Fruit fly (Drosophila melanogaster) whole organism, pupa: Measurements from ENCODE around the gene Unc-76.

Experiments used
- CG10348 ChIP-seq: fragments of 200-800 bp; sonication (Bioruptor generic); IDR thresholded peaks from 2 replicates; pipeline ENCODE4 v1.3.6; 2022; ENCODE audit warnings: missing biosample characterization, missing genetic modification characterization
- CG12605 ChIP-seq: fragments of 200-800 bp; sonication (Bioruptor generic); IDR thresholded peaks from 2 replicates; pipeline ENCODE4 v1.3.6; 2022; ENCODE audit warnings: missing biosample characterization, missing genetic modification characterization
- CG13204 ChIP-seq: fragments of 200-800 bp; sonication (Bioruptor generic); optimal IDR thresholded peaks from 2 replicates; lab custom pipeline; 2018; ENCODE audit warnings: missing biosample characterization, mild to moderate bottlenecking, missing genetic modification characterization, moderate library complexity
- CG14655 ChIP-seq: fragments of 200-800 bp; sonication (Bioruptor generic); optimal IDR thresholded peaks from 3 replicates; lab custom pipeline; 2017; ENCODE audit warnings: mild to moderate bottlenecking, missing biosample characterization, missing genetic modification reagents, missing genetic modification characterization
- CG15710 ChIP-seq: fragments of 200-800 bp; sonication (Bioruptor generic); optimal IDR thresholded peaks from 2 replicates; lab custom pipeline; 2018; ENCODE audit warnings: missing biosample characterization, mild to moderate bottlenecking, missing genetic modification characterization, moderate library complexity
- CG17806 ChIP-seq: fragments of 200-800 bp; sonication (Bioruptor generic); optimal IDR thresholded peaks from 2 replicates; lab custom pipeline; 2018; ENCODE audit warnings: missing biosample characterization, mild to moderate bottlenecking, missing genetic modification characterization, moderate library complexity
- CG32121 ChIP-seq: fragments of 200-800 bp; sonication (Bioruptor generic); IDR thresholded peaks from 2 replicates; pipeline ENCODE4 v1.3.6; 2022; ENCODE audit warnings: missing biosample characterization, missing genetic modification characterization
- CG34367 ChIP-seq: fragments of 200-800 bp; sonication (Bioruptor generic); optimal IDR thresholded peaks from 2 replicates; lab custom pipeline; 2018; ENCODE audit warnings: missing biosample characterization, mild to moderate bottlenecking, missing genetic modification characterization
- CG4496 ChIP-seq: fragments of 200-800 bp; sonication (Bioruptor generic); IDR thresholded peaks from 3 replicates; pipeline ENCODE4 v1.3.6; 2022; ENCODE audit warnings: missing biosample characterization, missing genetic modification characterization
- CG8159 ChIP-seq: fragments of 200-800 bp; sonication (Bioruptor generic); optimal IDR thresholded peaks from 3 replicates; lab custom pipeline; 2018; ENCODE audit warnings: missing biosample characterization, mild to moderate bottlenecking, missing genetic modification characterization, moderate library complexity
- CG8301 ChIP-seq: fragments of 200-800 bp; sonication (Bioruptor generic); optimal IDR thresholded peaks from 2 replicates; lab custom pipeline; 2018; ENCODE audit warnings: missing biosample characterization, mild to moderate bottlenecking, missing genetic modification characterization
- D1 ChIP-seq: fragments of 200-800 bp; sonication (Bioruptor generic); optimal IDR thresholded peaks from 2 replicates; lab custom pipeline; 2018; ENCODE audit warnings: missing biosample characterization, mild to moderate bottlenecking, missing genetic modification characterization, moderate library complexity
- EcR ChIP-seq: fragments of 200-800 bp; sonication (Bioruptor generic); optimal IDR thresholded peaks from 3 replicates; lab custom pipeline; 2019; ENCODE audit warnings: missing biosample characterization, missing genetic modification characterization, mild to moderate bottlenecking, moderate library complexity, missing genetic modification reagents
- Ets98B ChIP-seq: fragments of 200-800 bp; sonication (Bioruptor generic); IDR thresholded peaks from 2 replicates; pipeline ENCODE4 v1.3.6; 2022; ENCODE audit warnings: missing biosample characterization, missing genetic modification characterization
- Pif1A ChIP-seq: fragments of 200-800 bp; sonication (Bioruptor generic); optimal IDR thresholded peaks from 3 replicates; lab custom pipeline; 2016; ENCODE audit warnings: missing biosample characterization, missing genetic modification characterization
- Pif1B ChIP-seq: fragments of 200-800 bp; sonication (Bioruptor generic); optimal IDR thresholded peaks from 3 replicates; lab custom pipeline; 2016; ENCODE audit warnings: missing biosample characterization, missing genetic modification characterization
- Snoo ChIP-seq: fragments of 200-800 bp; sonication (Bioruptor generic); optimal IDR thresholded peaks from 3 replicates; lab custom pipeline; 2017; ENCODE audit warnings: missing biosample characterization, mild to moderate bottlenecking, missing genetic modification characterization, inconsistent platforms
- fd96Ca ChIP-seq: fragments of 200-800 bp; sonication (Bioruptor generic); IDR thresholded peaks from 3 replicates; pipeline ENCODE4 v1.3.6; 2022; ENCODE audit warnings: missing biosample characterization, missing genetic modification characterization
- gl ChIP-seq: fragments of 200-800 bp; sonication (Bioruptor generic); optimal IDR thresholded peaks from 2 replicates; lab custom pipeline; 2018; ENCODE audit warnings: missing biosample characterization, mild to moderate bottlenecking, missing genetic modification characterization
- rn ChIP-seq: fragments of 200-800 bp; sonication (Bioruptor generic); IDR thresholded peaks from 2 replicates; pipeline ENCODE4 v1.3.6; 2022; ENCODE audit warnings: missing biosample characterization, missing genetic modification characterization

The Unc-76 gene

DNA sequence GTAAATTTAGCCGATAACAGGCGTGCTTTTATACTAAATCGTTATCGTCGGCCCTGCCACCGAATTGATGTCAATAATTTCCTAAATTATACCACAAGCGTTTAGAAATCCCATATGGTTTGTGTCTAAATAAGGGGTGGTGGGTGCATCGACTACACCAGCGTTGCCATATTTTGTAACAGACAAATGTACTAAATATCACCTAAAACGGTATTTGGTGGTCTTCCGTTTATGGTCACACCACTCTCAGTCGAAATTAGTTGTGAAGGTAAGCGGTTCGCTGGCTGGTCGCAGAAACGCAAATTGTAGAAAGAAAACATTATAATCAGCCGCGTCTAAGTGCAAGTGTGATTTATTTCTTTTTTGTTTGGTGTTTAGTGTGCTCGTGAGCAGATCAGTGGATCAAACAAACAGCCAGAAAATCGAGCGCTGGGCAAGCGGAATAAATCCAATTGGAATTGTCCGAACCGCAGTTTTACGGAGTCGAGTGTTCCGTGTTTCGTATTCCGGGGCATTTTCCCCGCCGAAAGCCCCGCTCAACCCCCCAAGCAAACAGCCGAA, at the start of gene Unc-76, which contains the start of gene CG16903:
Unc-76 (plus strand) TSS at position 244 of the 561 bp plus-strand sequence.
CG16903 (minus strand) TSS at position 39 of the 561 bp plus-strand sequence.
- peak; percentile 9 for TF ChIP-seq CG15710 (tag; lab: Kevin White, UChicago)
- no peak for TF ChIP-seq CG32121 (GFP tag; lab: Robert Waterston, UW)
- TF ChIP-seq gl (tag; lab: Kevin White, UChicago) = no peak
- peak; percentile 31 for TF ChIP-seq EcR
- TF ChIP-seq CG13204 (GFP tag; lab: Kevin White, UChicago) = peak; percentile 21
- peak; percentile 41 for TF ChIP-seq Snoo (tag; lab: Kevin White, UChicago)
- TF ChIP-seq CG4496 (GFP tag; lab: Robert Waterston, UW) = no peak

DNA sequence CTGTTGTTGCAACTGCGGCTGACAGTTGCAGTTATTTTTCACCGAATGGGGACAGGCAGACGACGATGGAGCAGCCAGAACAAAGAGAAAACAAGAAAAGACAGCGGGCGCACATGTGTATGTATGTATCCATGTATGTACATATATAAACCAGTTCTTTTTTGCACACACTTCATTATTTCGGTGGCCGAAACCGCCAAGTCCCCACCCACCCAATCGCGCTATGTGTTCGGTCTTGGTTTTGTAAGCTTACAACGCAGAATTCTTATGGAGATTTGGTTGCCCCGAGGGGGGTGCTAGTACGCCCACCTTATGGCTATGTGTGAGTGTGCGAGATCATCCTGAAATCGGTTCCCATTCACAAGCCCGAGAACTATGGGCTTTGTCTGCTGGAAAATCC, 49.1 kb upstream of the Unc-76 start:
- no peak for TF ChIP-seq CG8159 (tag; lab: Kevin White, UChicago)
- peak; percentile 26 for TF ChIP-seq CG13204 (GFP tag; lab: Kevin White, UChicago)
- TF ChIP-seq fd96Ca (GFP tag; lab: Robert Waterston, UW) = no peak
- TF ChIP-seq CG34367 (tag; lab: Kevin White, UChicago) = no peak

DNA sequence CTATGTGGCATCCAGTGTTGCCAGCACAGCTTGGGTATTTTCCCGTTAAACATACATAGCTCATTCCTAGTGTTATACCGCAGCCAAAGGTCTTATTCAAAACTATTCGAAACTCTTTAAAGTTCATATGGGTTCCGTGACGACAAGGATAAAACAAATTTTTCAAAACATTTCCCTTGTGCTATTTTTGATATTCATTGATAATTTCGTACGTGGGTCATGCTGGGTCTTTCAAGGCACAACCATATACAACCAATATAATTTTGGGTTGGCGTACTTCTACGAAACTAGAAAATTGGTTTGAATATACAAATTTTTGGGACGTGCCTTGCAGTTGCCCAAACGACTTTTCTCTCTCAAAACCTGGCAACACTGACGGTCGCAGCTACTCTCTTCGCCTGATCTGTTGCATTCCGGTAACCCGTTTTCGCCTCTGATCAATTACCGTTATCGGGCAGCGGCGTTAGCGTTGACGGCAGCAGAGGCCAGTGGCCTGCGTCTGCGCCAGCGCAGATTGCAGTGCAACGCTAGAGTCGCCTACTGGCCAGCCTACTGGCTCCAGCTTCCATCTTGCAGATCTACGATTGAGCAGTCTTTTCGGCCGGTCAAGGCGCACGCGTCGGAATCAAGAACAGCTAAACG, 48.1 kb upstream of the Unc-76 start:
- TF ChIP-seq CG14655 (GFP tag; lab: Kevin White, UChicago) = peak; percentile 6
- no peak for TF ChIP-seq CG34367 (tag; lab: Kevin White, UChicago)
- TF ChIP-seq EcR = peak; percentile 61
- TF ChIP-seq CG8301 (tag; lab: Kevin White, UChicago) = peak; percentile 35
- TF ChIP-seq, all 21 proteins: peak for 3

DNA sequence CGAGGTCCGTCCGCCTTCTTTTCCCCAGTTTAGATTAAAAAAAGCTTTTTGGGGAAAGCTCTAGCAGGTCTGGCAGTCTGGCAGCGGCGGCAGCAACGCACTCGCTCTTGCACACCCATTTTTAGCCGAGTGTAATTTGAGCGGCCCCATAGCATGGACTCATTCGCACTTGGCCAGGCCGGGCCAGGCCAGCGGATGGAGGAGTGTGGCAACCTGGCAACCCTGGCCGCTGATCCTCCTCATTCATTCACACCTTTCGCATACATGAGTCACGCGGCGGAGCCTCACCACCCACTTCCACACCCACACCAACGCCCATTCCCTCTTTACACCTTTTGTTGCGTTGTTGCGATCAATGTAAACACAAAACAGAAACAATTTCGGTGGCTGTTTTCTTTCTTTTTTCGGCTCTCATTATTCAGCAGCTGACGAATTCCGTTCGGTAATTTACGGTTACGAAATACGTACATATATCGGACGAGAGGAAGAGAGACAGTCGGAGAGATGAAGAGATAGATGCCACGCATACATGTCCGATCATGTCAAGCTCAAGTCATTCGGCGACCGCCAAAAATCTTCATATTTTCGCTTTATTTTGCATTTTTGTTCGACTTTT, 47.5 kb upstream of the Unc-76 start:
- TF ChIP-seq Pif1A (GFP tag; lab: Kevin White, UChicago) = no peak
- TF ChIP-seq CG10348 (GFP tag; lab: Robert Waterston, UW) = no peak
- no peak for TF ChIP-seq rn
- TF ChIP-seq CG32121 (GFP tag; lab: Robert Waterston, UW) = 0 out of 2 replicates have a peak, but pooled peaks have one; percentile 11

DNA sequence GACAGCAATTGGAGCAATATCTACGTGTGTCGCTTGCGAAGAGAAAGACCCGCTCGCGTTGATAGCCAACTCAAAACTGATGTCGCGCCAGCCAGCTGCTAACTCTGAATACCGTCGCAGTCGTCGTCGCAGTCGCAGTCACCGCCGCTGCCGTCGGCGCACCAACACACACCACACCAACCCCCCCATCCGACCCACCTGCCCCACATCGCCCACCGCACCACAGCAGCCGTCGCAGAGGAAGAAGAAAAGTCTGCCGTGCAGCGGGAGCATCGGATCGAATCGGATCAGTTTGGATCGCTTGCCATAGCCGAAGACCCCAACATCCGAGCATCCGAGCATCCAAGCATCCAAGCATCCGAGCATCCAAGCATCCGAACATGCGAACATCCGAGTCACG, 44.0 kb upstream of the Unc-76 start:
- TF ChIP-seq CG13204 (GFP tag; lab: Kevin White, UChicago) = peak; percentile 99
- no peak for TF ChIP-seq Snoo (tag; lab: Kevin White, UChicago)
- 0 out of 3 replicates have a peak, but pooled peaks have one; percentile 5 for TF ChIP-seq fd96Ca (GFP tag; lab: Robert Waterston, UW)
- TF ChIP-seq CG15710 (tag; lab: Kevin White, UChicago) = no peak
- TF ChIP-seq CG4496 (GFP tag; lab: Robert Waterston, UW) = peak; percentile 80
- peak; percentile 50; the same call in 1 of the 2 replicates for TF ChIP-seq Ets98B (GFP tag; lab: Robert Waterston, UW)
- 0 out of 2 replicates have a peak, but pooled peaks have one; percentile 8 for TF ChIP-seq CG12605
- 0 out of 2 replicates have a peak, but pooled peaks have one; percentile 34 for TF ChIP-seq CG32121 (GFP tag; lab: Robert Waterston, UW)
- TF ChIP-seq, all 21 proteins: peak for 6

DNA sequence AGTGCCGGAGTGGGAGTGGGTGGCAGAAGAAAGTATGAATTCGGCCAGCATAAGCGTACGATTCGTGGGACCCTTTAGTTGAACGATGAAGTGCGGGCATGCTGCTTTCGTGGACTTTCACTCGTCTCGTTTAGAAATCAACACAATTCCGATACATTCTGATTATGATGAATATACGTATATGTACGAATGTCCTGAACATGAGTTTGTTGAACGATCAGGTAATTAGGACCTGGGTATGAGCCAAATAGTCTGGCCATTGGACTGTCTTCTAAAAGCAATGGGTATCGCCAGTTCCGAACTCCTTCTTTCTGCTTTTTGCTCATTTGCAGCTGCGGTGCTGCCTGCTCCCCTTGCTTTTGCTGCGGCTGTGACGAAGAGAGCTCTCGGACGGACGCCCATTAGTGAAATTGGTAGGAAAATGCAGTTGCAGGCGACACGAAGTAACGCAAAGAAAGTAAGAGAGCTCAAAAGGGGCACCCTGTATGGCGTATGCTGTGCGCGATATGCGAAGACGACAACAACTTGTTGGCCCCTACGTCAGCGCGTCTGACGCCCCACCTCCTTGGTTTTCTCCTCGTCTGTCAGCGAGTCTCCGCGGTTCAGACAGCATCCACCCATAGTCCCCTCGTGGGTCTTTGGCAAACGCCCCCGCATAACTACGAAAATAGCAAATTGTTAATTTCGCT, 43.5 kb upstream of the Unc-76 start:
- TF ChIP-seq CG32121 (GFP tag; lab: Robert Waterston, UW) (no peak), EcR (no peak), CG34367 (tag; lab: Kevin White, UChicago) (no peak), CG4496 (GFP tag; lab: Robert Waterston, UW) (no peak; the same call in 2 of the 3 replicates), CG15710 (tag; lab: Kevin White, UChicago) (no peak), CG8301 (tag; lab: Kevin White, UChicago) (peak; percentile 52), Ets98B (GFP tag; lab: Robert Waterston, UW) (no peak; the same call in 1 of the 2 replicates), CG14655 (GFP tag; lab: Kevin White, UChicago) (peak; percentile 63), rn (no peak), Pif1A (GFP tag; lab: Kevin White, UChicago) (peak; percentile 19), Pif1B (GFP tag; lab: Kevin White, UChicago) (peak; percentile 1), gl (tag; lab: Kevin White, UChicago) (no peak), CG8159 (tag; lab: Kevin White, UChicago) (no peak)
- TF ChIP-seq, all 21 proteins: peak for 4

DNA sequence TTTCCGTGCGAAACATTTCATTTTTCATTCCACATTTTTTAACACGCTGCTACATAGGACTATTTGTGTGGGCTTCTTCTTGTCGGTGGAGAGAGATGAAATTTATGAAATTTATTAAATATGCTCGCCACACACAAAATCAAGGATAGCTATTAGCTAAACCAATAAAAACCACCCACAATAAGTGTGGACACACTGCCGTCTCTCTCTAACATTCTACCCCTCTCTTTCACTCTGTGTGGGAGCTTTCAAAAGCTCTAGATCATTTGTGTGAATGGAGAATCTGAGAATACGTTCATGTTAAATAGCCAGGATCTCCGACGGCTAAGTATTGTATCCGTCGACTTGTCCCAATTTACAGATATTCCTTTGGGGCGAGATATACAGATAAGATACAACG, 42.8 kb upstream of the Unc-76 start:
- no peak for TF ChIP-seq rn
- TF ChIP-seq CG32121 (GFP tag; lab: Robert Waterston, UW) = no peak
- no peak for TF ChIP-seq CG34367 (tag; lab: Kevin White, UChicago)
- TF ChIP-seq CG8159 (tag; lab: Kevin White, UChicago) = no peak
- TF ChIP-seq CG12605 = no peak
- no peak for TF ChIP-seq gl (tag; lab: Kevin White, UChicago)
- TF ChIP-seq CG17806 (tag; lab: Kevin White, UChicago) = no peak
- TF ChIP-seq CG15710 (tag; lab: Kevin White, UChicago) = no peak
- no peak for TF ChIP-seq CG13204 (GFP tag; lab: Kevin White, UChicago)
- no peak for TF ChIP-seq Ets98B (GFP tag; lab: Robert Waterston, UW)
- no peak for TF ChIP-seq CG14655 (GFP tag; lab: Kevin White, UChicago)
- no peak for TF ChIP-seq D1 (tag; lab: Kevin White, UChicago)
- TF ChIP-seq CG10348 (GFP tag; lab: Robert Waterston, UW) = no peak
- TF ChIP-seq Pif1B (GFP tag; lab: Kevin White, UChicago) = no peak
